Fruit fly (Drosophila melanogaster) whole organism, pupa: ENCODE measurements around the gene RpL37A.

ENCODE experiments used
- CG8159 ChIP-seq: fragments of 200-800 bp; sonication (Bioruptor generic); optimal IDR thresholded peaks from 3 replicates; lab custom pipeline; 2018; ENCODE audit warnings: missing biosample characterization, mild to moderate bottlenecking, missing genetic modification characterization, moderate library complexity
- Pif1A ChIP-seq: fragments of 200-800 bp; sonication (Bioruptor generic); optimal IDR thresholded peaks from 3 replicates; lab custom pipeline; 2016; ENCODE audit warnings: missing biosample characterization, missing genetic modification characterization

dm6 chr2L:5029049-5029808 lies 41.5 kb upstream of the RpL37A start, which contains the start of gene Col4a1:
- TF ChIP-seq CG8159 (tag; lab: Kevin White, UChicago): no peak
- TF ChIP-seq Pif1A (GFP tag; lab: Kevin White, UChicago): no peak
